Fruit fly (Drosophila melanogaster): ENCODE measurements around the gene CG3407.

The CG3407 gene

DNA sequence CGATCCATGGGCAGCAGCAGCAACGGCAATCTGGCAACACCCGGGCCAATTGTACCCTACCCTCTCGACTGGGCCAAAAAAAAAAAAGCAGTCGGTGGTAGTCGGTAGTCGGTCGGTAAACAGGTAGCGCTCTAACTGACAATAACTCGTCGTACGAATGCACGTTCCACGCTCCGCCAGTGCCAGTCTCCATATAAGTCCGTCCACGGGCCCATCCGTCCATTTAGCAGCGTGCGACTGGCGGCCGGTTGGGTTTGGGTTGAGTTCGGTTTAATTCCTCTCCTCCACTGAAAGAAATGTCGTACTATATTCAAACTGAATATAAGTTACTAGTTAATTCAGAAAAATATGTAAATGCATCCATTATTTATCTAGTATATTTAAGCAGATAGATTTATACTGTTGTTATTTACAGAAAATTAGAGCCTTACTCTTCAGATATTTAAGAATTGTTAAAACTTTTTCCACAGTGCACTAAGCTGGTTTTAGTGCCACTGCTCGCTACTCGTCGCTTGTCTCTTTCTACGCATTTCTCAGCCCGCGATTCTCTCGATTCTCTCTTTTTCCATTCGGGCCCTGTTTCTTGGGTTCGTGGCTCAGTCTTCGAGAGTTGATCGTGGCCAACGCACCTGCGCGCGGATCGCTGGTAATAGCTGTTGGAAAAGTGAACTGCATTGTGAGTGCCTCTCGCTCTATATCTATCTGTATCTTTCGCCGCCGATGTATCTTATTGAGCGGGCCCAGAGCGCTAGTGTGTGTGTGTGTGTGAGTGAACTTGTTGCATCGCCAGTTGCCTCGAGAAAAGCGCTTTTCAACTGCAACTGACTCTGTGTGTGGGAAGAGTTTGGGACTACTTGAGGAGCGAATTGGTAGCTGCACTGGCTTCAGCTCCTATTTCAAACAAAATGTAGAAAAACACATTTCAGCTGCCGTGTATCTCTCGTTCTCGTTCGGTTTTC, 41.8 kb downstream of the CG3407 start, which contains the start of gene bowl (continued):
- TF ChIP-seq dpn (GFP tag; optimal IDR thresholded peaks at IDR 0.05), result peak; percentile 94 to 96
- TF ChIP-seq Awh (GFP tag; IDR thresholded peaks at IDR 0.05), result peak; percentile 97
- peak; percentile 95 for TF ChIP-seq tin (GFP tag; optimal IDR thresholded peaks at IDR 0.05)
- TF ChIP-seq CG7963 (GFP tag; IDR thresholded peaks at IDR 0.05; ENCODE audit: partially characterized antibody), result no peak
- peak; percentile 89 for TF ChIP-seq Meics (GFP tag; optimal IDR thresholded peaks at IDR 0.05)
- peak; percentile 89 for TF ChIP-seq Dbx (GFP tag; IDR thresholded peaks at IDR 0.05)
- TF ChIP-seq CG11456 (GFP tag; IDR thresholded peaks at IDR 0.05), result peak; percentile 88
- TF ChIP-seq luna (GFP tag; optimal IDR thresholded peaks at IDR 0.05), result peak; percentile 63
- peak; percentile 95 for TF ChIP-seq CG4424 (GFP tag; optimal IDR thresholded peaks at IDR 0.05)
- peak; percentile 99 for TF ChIP-seq CG8924 (tag; optimal IDR thresholded peaks at IDR 0.05)
- peak; percentile 85 for TF ChIP-seq Jarid2 (GFP tag; optimal IDR thresholded peaks at IDR 0.05)
- peak; percentile 71 to 75 for TF ChIP-seq Trl (optimal IDR thresholded peaks at IDR 0.05)
- TF ChIP-seq Trl (GFP tag; optimal IDR thresholded peaks at IDR 0.05), result peak; percentile 90
- peak; percentile 97 for TF ChIP-seq dmrt11E (tag; optimal IDR thresholded peaks at IDR 0.05)
- peak; percentile 90 for TF ChIP-seq Mes4 (GFP tag; optimal IDR thresholded peaks at IDR 0.05)
- 0 out of 3 replicates have a peak, but pooled peaks have one; percentile 47 for TF ChIP-seq zen2 (GFP tag; IDR thresholded peaks at IDR 0.05; ENCODE audit: partially characterized antibody)
- TF ChIP-seq ro (GFP tag; IDR thresholded peaks at IDR 0.05), result peak; percentile 94
- peak; percentile 97 for TF ChIP-seq so (GFP tag; IDR thresholded peaks at IDR 0.05)
- TF ChIP-seq CG32532 (GFP tag; IDR thresholded peaks at IDR 0.05), result peak; percentile 96
- TF ChIP-seq pum (GFP tag; optimal IDR thresholded peaks at IDR 0.05), result peak; percentile 89
- TF ChIP-seq CG15011 (GFP tag; optimal IDR thresholded peaks at IDR 0.05), result peak; percentile 90
- TF ChIP-seq hbn (GFP tag; IDR thresholded peaks at IDR 0.05; ENCODE audit: partially characterized antibody), result no peak
- TF ChIP-seq B-H1 (GFP tag; IDR thresholded peaks at IDR 0.05), result peak; percentile 94
- peak; percentile 93 for TF ChIP-seq CG1024 (GFP tag; IDR thresholded peaks at IDR 0.05)
- peak; percentile 96 for TF ChIP-seq unpg (GFP tag; optimal IDR thresholded peaks at IDR 0.05)
- peak; percentile 78 for TF ChIP-seq CG10431 (GFP tag; optimal IDR thresholded peaks at IDR 0.05)
- TF ChIP-seq CG10147 (GFP tag; optimal IDR thresholded peaks at IDR 0.05), result peak; percentile 83
- peak; percentile 87 for TF ChIP-seq CG1792 (GFP tag; optimal IDR thresholded peaks at IDR 0.05)
- TF ChIP-seq mam (GFP tag; optimal IDR thresholded peaks at IDR 0.05), result peak; percentile 92
- TF ChIP-seq shn (GFP tag; optimal IDR thresholded peaks at IDR 0.05), result peak; percentile 79
- TF ChIP-seq ato (GFP tag; IDR thresholded peaks at IDR 0.05; ENCODE audit: partially characterized antibody), result no peak
- peak; percentile 93 for TF ChIP-seq Mrtf (GFP tag; IDR thresholded peaks at IDR 0.05)
- TF ChIP-seq gem (tag; optimal IDR thresholded peaks at IDR 0.05), result peak; percentile 99
- TF ChIP-seq kah (GFP tag; optimal IDR thresholded peaks at IDR 0.05), result peak; percentile 53
- TF ChIP-seq CG11696 (GFP tag; IDR thresholded peaks at IDR 0.05), result peak; percentile 90
- TF ChIP-seq CG1529 (GFP tag; optimal IDR thresholded peaks at IDR 0.05), result peak; percentile 95
- TF ChIP-seq Lhr (GFP tag; optimal IDR thresholded peaks at IDR 0.05), result peak; percentile 92
- peak; percentile 94 for TF ChIP-seq Med (GFP tag)
- TF ChIP-seq psq (GFP tag; optimal IDR thresholded peaks at IDR 0.05), result peak; percentile 91
- TF ChIP-seq ind (GFP tag; optimal IDR thresholded peaks at IDR 0.05), result peak; percentile 89
- peak; percentile 80 for TF ChIP-seq ab (GFP tag; optimal IDR thresholded peaks at IDR 0.05)
- peak; percentile 85 for TF ChIP-seq CG5245 (GFP tag; optimal IDR thresholded peaks at IDR 0.05)
- TF ChIP-seq Usf (GFP tag; optimal IDR thresholded peaks at IDR 0.05), result peak; percentile 92
- peak; percentile 93 for TF ChIP-seq CG7372 (GFP tag; IDR thresholded peaks at IDR 0.05)
- TF ChIP-seq CG15479 (GFP tag; optimal IDR thresholded peaks at IDR 0.05), result peak; percentile 76
- peak; percentile 92 for TF ChIP-seq CG10543 (GFP tag; optimal IDR thresholded peaks at IDR 0.05)
- TF ChIP-seq sug (tag; optimal IDR thresholded peaks at IDR 0.05), result peak; percentile 66
- TF ChIP-seq CG12236 (GFP tag; optimal IDR thresholded peaks at IDR 0.05), result peak; percentile 90
- TF ChIP-seq BEAF-32 (GFP tag; optimal IDR thresholded peaks at IDR 0.05), result no peak

Measured in whole organism, embryonic.